Worm (Caenorhabditis elegans) whole organism, mixed stage, embryonic: ENCODE data around the gene pro-1.
"Not testable (repeated sequence)": the region's sequence is repeated elsewhere in the genome, so short reads cannot be mapped to it uniquely, and the experiment has no call there.

Experiments
- M03D4.4 ChIP-seq: sonication (generic microtip); optimal IDR thresholded peaks from 2 replicates; lab custom pipeline; 2017; ENCODE audit warnings: mild to moderate bottlenecking, missing genetic modification characterization, missing compliant biosample characterization
- ceh-43 ChIP-seq: fragments of 200-800 bp; sonication (Bioruptor generic); optimal IDR thresholded peaks from 2 replicates; lab custom pipeline; 2018; ENCODE audit warnings: mild to moderate bottlenecking, missing genetic modification characterization, moderate library complexity, missing compliant biosample characterization
- ceh-83 ChIP-seq: fragments of 200-800 bp; sonication (Bioruptor generic); optimal IDR thresholded peaks from 2 replicates; lab custom pipeline; 2018; ENCODE audit warnings: mild to moderate bottlenecking, missing genetic modification characterization, missing compliant biosample characterization
- ces-1 ChIP-seq: fragments of 150-350 bp; optimal IDR thresholded peaks from 2 replicates; lab custom pipeline; 2014; ENCODE audit warnings: missing biosample characterization, missing genetic modification reagents, missing genetic modification characterization
- cnd-1 ChIP-seq: fragments of 200-800 bp; sonication (Bioruptor generic); optimal IDR thresholded peaks from 2 replicates; lab custom pipeline; 2018; ENCODE audit warnings: mild to moderate bottlenecking, missing genetic modification characterization, missing compliant biosample characterization
- drap-1 ChIP-seq: fragments of 200-800 bp; sonication (Bioruptor generic); optimal IDR thresholded peaks from 3 replicates; lab custom pipeline; 2018; ENCODE audit warnings: mild to moderate bottlenecking, missing genetic modification characterization, missing compliant biosample characterization
- elt-3 ChIP-seq: fragments of 150-350 bp; optimal IDR thresholded peaks from 2 replicates; lab custom pipeline; 2014; ENCODE audit warnings: missing biosample characterization, missing genetic modification characterization
- flh-1 ChIP-seq: fragments of 200-800 bp; sonication (Bioruptor generic); optimal IDR thresholded peaks from 2 replicates; lab custom pipeline; 2018; ENCODE audit warnings: mild to moderate bottlenecking, missing genetic modification characterization, moderate library complexity, missing compliant biosample characterization
- ham-2 ChIP-seq: fragments of 200-800 bp; sonication (Bioruptor generic); optimal IDR thresholded peaks from 2 replicates; lab custom pipeline; 2018; ENCODE audit warnings: mild to moderate bottlenecking, missing genetic modification characterization, missing compliant biosample characterization
- hlh-1 ChIP-seq: fragments of 150-350 bp; optimal IDR thresholded peaks from 2 replicates; lab custom pipeline; 2014; ENCODE audit warnings: missing biosample characterization, missing genetic modification reagents, missing genetic modification characterization
- lin-13 ChIP-seq: fragments of 150-350 bp; optimal IDR thresholded peaks from 2 replicates; lab custom pipeline; 2014; ENCODE audit warnings: missing biosample characterization, missing genetic modification characterization
- lsy-2 ChIP-seq: fragments of 150-350 bp; optimal IDR thresholded peaks from 2 replicates; lab custom pipeline; 2014; ENCODE audit warnings: missing biosample characterization, missing genetic modification characterization
- mab-5 ChIP-seq: fragments of 150-350 bp; optimal IDR thresholded peaks from 2 replicates; lab custom pipeline; 2014; ENCODE audit warnings: missing biosample characterization, missing genetic modification characterization
- mls-2 ChIP-seq: sonication (generic microtip); optimal IDR thresholded peaks from 2 replicates; lab custom pipeline; 2016; ENCODE audit warnings: mild to moderate bottlenecking, missing genetic modification characterization, moderate library complexity, missing compliant biosample characterization
- nhr-2 ChIP-seq: fragments of 150-350 bp; optimal IDR thresholded peaks from 2 replicates; lab custom pipeline; 2014; ENCODE audit warnings: missing biosample characterization, missing genetic modification characterization
- pha-4 ChIP-seq: fragments of 150-350 bp; optimal IDR thresholded peaks from 2 replicates; lab custom pipeline; 2018; ENCODE audit warnings: missing biosample characterization, missing genetic modification reagents, missing genetic modification characterization
- sem-2 ChIP-seq: fragments of 200-800 bp; sonication (Bioruptor generic); optimal IDR thresholded peaks from 2 replicates; lab custom pipeline; 2018; ENCODE audit warnings: mild to moderate bottlenecking, missing genetic modification characterization, missing compliant biosample characterization
- snpc-4 ChIP-seq: fragments of 150-350 bp; optimal IDR thresholded peaks from 2 replicates; lab custom pipeline; 2014; ENCODE audit warnings: missing biosample characterization, missing genetic modification characterization
- sptf-1 ChIP-seq: sonication (generic microtip); optimal IDR thresholded peaks from 2 replicates; lab custom pipeline; 2017; ENCODE audit warnings: mild to moderate bottlenecking, missing genetic modification characterization, moderate library complexity, missing compliant biosample characterization
- tbx-8 ChIP-seq: fragments of 200-800 bp; sonication (Bioruptor generic); optimal IDR thresholded peaks from 2 replicates; lab custom pipeline; 2018; ENCODE audit warnings: mild to moderate bottlenecking, missing genetic modification characterization, moderate library complexity, missing compliant biosample characterization
- unc-120 ChIP-seq: sonication (generic microtip); optimal IDR thresholded peaks from 2 replicates; lab custom pipeline; 2017; ENCODE audit warnings: missing genetic modification characterization, missing compliant biosample characterization; ENCODE audit not compliant: poor library complexity, severe bottlenecking
- unc-39 ChIP-seq: fragments of 150-350 bp; optimal IDR thresholded peaks from 2 replicates; lab custom pipeline; 2014; ENCODE audit warnings: missing biosample characterization, missing genetic modification characterization
- unc-62 ChIP-seq: fragments of 150-350 bp; optimal IDR thresholded peaks from 2 replicates; lab custom pipeline; 2014; ENCODE audit warnings: missing biosample characterization, missing genetic modification reagents, missing genetic modification characterization
- zip-8 ChIP-seq: fragments of 150-350 bp; optimal IDR thresholded peaks from 2 replicates; lab custom pipeline; 2014; ENCODE audit warnings: missing biosample characterization, missing genetic modification characterization
- ztf-11 ChIP-seq: fragments of 150-350 bp; optimal IDR thresholded peaks from 2 replicates; lab custom pipeline; 2014; ENCODE audit warnings: missing biosample characterization, missing genetic modification characterization

The pro-1 gene

ce11 chrII:10495912-10496311, 45.9 kb downstream of the pro-1 start, which contains the start of gene ZK666.12:
Gene ZK666.12, plus strand, starts transcription at chrII:10496212.
- TF ChIP-seq sptf-1 (tag; lab: Kevin White, UChicago) = no peak

- TF ChIP-seq ces-1 = no peak
- TF ChIP-seq flh-1 (GFP tag; lab: Kevin White, UChicago) = no peak
- TF ChIP-seq unc-39 (tag; lab: Kevin White, UChicago) = no peak
- TF ChIP-seq ceh-43 (GFP tag; lab: Kevin White, UChicago) = no peak
- TF ChIP-seq lin-13 (tag; lab: Kevin White, UChicago) = no peak
- no peak for TF ChIP-seq cnd-1 (tag; lab: Kevin White, UChicago)
- no peak for TF ChIP-seq pha-4 (tag; lab: Kevin White, UChicago)
- TF ChIP-seq elt-3 (tag; lab: Kevin White, UChicago) = no peak
- TF ChIP-seq sem-2 (GFP tag; lab: Kevin White, UChicago) = no peak
- no peak for TF ChIP-seq snpc-4 (tag; lab: Kevin White, UChicago)
- TF ChIP-seq M03D4.4 (tag; lab: Kevin White, UChicago) = no peak
- no peak for TF ChIP-seq sptf-1 (tag; lab: Kevin White, UChicago)
These were observed 47.3 kb downstream of the pro-1 start, which contains the start of gene ZK666.14 for ce11 chrII:10494467-10494866. Gene ZK666.14, plus strand, starts transcription at chrII:10494767.

- TF ChIP-seq mab-5 (tag; lab: Kevin White, UChicago); tbx-8 (GFP tag; lab: Kevin White, UChicago); flh-1 (GFP tag; lab: Kevin White, UChicago): not testable (repeated sequence)
These were observed 48.8 kb downstream of the pro-1 start, which contains the start of gene ZK666.8 for ce11 chrII:10493034-10493433. Gene ZK666.8, minus strand, starts transcription at chrII:10493134.

ce11 chrII:10490329-10490728, 51.5 kb downstream of the pro-1 start, which contains the start of gene clec-61:
Gene clec-61, minus strand, starts transcription at chrII:10490537.
- TF ChIP-seq sem-2 (GFP tag; lab: Kevin White, UChicago) = no peak
- no peak for TF ChIP-seq zip-8 (tag; lab: Kevin White, UChicago)
- no peak for TF ChIP-seq unc-39 (tag; lab: Kevin White, UChicago)
- no peak for TF ChIP-seq lsy-2 (tag; lab: Kevin White, UChicago)
- TF ChIP-seq ham-2 (GFP tag; lab: Kevin White, UChicago) = no peak
- TF ChIP-seq drap-1 (GFP tag; lab: Kevin White, UChicago) = no peak
- no peak for TF ChIP-seq unc-62
- no peak for TF ChIP-seq ceh-83 (GFP tag; lab: Kevin White, UChicago)
- no peak for TF ChIP-seq hlh-1
- no peak for TF ChIP-seq nhr-2 (tag; lab: Kevin White, UChicago)
- TF ChIP-seq unc-120 (tag; lab: Kevin White, UChicago) = no peak
- no peak for TF ChIP-seq ztf-11 (tag; lab: Kevin White, UChicago)
- TF ChIP-seq mls-2 (tag; lab: Kevin White, UChicago) = no peak
- no peak for TF ChIP-seq elt-3 (tag; lab: Kevin White, UChicago)
- no peak for TF ChIP-seq tbx-8 (GFP tag; lab: Kevin White, UChicago)
